Worm (Caenorhabditis elegans) whole organism, L3 larva: Measurements from ENCODE around the gene glb-31.

Experiments
- R02D3.7 ChIP-seq: fragments of 150-350 bp; optimal IDR thresholded peaks from 2 replicates; lab custom pipeline; 2014; ENCODE audit warnings: missing biosample characterization, missing genetic modification characterization
- ZK546.5 ChIP-seq: sonication (generic microtip); optimal IDR thresholded peaks from 2 replicates; lab custom pipeline; 2017; ENCODE audit warnings: missing biosample characterization, missing genetic modification characterization
- aly-2 ChIP-seq: fragments of 150-350 bp; optimal IDR thresholded peaks from 2 replicates; lab custom pipeline; 2014; ENCODE audit warnings: missing biosample characterization, missing genetic modification characterization
- ama-1 ChIP-seq: fragments of 150-350 bp; optimal IDR thresholded peaks from 2 replicates; lab custom pipeline; 2018
- ceh-16 ChIP-seq: sonication (generic microtip); optimal IDR thresholded peaks from 2 replicates; lab custom pipeline; 2017; ENCODE audit warnings: missing biosample characterization, missing genetic modification characterization
- ceh-28 ChIP-seq: fragments of 150-350 bp; optimal IDR thresholded peaks from 2 replicates; lab custom pipeline; 2014; ENCODE audit warnings: missing biosample characterization, missing genetic modification reagents, missing genetic modification characterization
- ceh-82 ChIP-seq: fragments of 150-350 bp; optimal IDR thresholded peaks from 2 replicates; lab custom pipeline; 2014; ENCODE audit warnings: missing biosample characterization, missing genetic modification characterization
- ceh-9 ChIP-seq: sonication (generic microtip); optimal IDR thresholded peaks from 2 replicates; lab custom pipeline; 2018; ENCODE audit warnings: missing biosample characterization, missing genetic modification characterization
- daf-12 ChIP-seq: fragments of 150-350 bp; optimal IDR thresholded peaks from 2 replicates; lab custom pipeline; 2014; ENCODE audit warnings: missing biosample characterization, missing genetic modification reagents, missing genetic modification characterization
- egl-27 ChIP-seq: sonication (generic microtip); optimal IDR thresholded peaks from 4 replicates; lab custom pipeline; 2017; ENCODE audit warnings: missing biosample characterization, missing genetic modification reagents, missing genetic modification characterization
- egl-5 ChIP-seq: fragments of 150-350 bp; optimal IDR thresholded peaks from 2 replicates; lab custom pipeline; 2017; ENCODE audit warnings: missing biosample characterization, missing genetic modification reagents, missing genetic modification characterization, inconsistent platforms
- elt-1 ChIP-seq: fragments of 150-350 bp; optimal IDR thresholded peaks from 2 replicates; lab custom pipeline; 2014; ENCODE audit warnings: missing biosample characterization, missing genetic modification characterization
- elt-2 ChIP-seq: sonication (generic microtip); optimal IDR thresholded peaks from 2 replicates; lab custom pipeline; 2016; ENCODE audit warnings: missing genetic modification reagents, mild to moderate bottlenecking, missing genetic modification characterization, missing compliant biosample characterization
- elt-3 ChIP-seq, 3 experiments: fragments of 150-350 bp in 1 of 3; sonication (generic microtip) in 2 of 3; optimal IDR thresholded peaks; 2 replicates in 2 of 3; 4 replicates in 1 of 3; lab custom pipeline; 2014 to 2017; ENCODE audit warnings: missing biosample characterization in 3 of 3, missing genetic modification characterization in 3 of 3
- eor-1 ChIP-seq, 2 experiments: fragments of 150-350 bp; optimal IDR thresholded peaks; 2 replicates each; lab custom pipeline; 2014 to 2018; ENCODE audit warnings: missing biosample characterization in 2 of 2, missing genetic modification characterization in 2 of 2
- fkh-10 ChIP-seq: sonication (generic microtip); optimal IDR thresholded peaks from 2 replicates; lab custom pipeline; 2017; ENCODE audit warnings: missing biosample characterization, missing genetic modification reagents, missing genetic modification characterization
- fkh-2 ChIP-seq: fragments of 150-350 bp; optimal IDR thresholded peaks from 2 replicates; lab custom pipeline; 2014; ENCODE audit warnings: missing biosample characterization, missing genetic modification reagents, missing genetic modification characterization
- fos-1 ChIP-seq: fragments of 150-350 bp; optimal IDR thresholded peaks from 2 replicates; lab custom pipeline; 2014; ENCODE audit warnings: missing biosample characterization, missing genetic modification characterization
- hmg-11 ChIP-seq: sonication (generic microtip); optimal IDR thresholded peaks from 2 replicates; lab custom pipeline; 2016; ENCODE audit warnings: missing genetic modification characterization, missing compliant biosample characterization
- jun-1 ChIP-seq: fragments of 150-350 bp; optimal IDR thresholded peaks from 2 replicates; lab custom pipeline; 2014; ENCODE audit warnings: missing biosample characterization, missing genetic modification reagents, missing genetic modification characterization
- lin-15B ChIP-seq: fragments of 150-350 bp; optimal IDR thresholded peaks from 2 replicates; lab custom pipeline; 2014; ENCODE audit warnings: missing biosample characterization, missing genetic modification characterization
- lin-39 ChIP-seq: fragments of 150-350 bp; optimal IDR thresholded peaks from 2 replicates; lab custom pipeline; 2018; ENCODE audit warnings: missing biosample characterization, missing genetic modification reagents, missing genetic modification characterization
- lsy-12 ChIP-seq: sonication (generic microtip); optimal IDR thresholded peaks from 2 replicates; lab custom pipeline; 2016; ENCODE audit warnings: mild to moderate bottlenecking, missing genetic modification characterization, missing compliant biosample characterization
- mdl-1 ChIP-seq: fragments of 150-350 bp; optimal IDR thresholded peaks from 2 replicates; lab custom pipeline; 2014; ENCODE audit warnings: missing biosample characterization, missing genetic modification characterization
- mml-1 ChIP-seq: fragments of 150-350 bp; sonication (generic microtip); optimal IDR thresholded peaks from 3 replicates; lab custom pipeline; 2014; ENCODE audit warnings: missing biosample characterization, missing genetic modification characterization
- nfya-1 ChIP-seq: sonication (generic microtip); optimal IDR thresholded peaks from 2 replicates; lab custom pipeline; 2017; ENCODE audit warnings: missing genetic modification characterization, mild to moderate bottlenecking, missing compliant biosample characterization, antibody characterized with exemption, moderate library complexity; ENCODE audit not compliant: insufficient read depth
- nhr-11 ChIP-seq: fragments of 150-350 bp; optimal IDR thresholded peaks from 2 replicates; lab custom pipeline; 2014; ENCODE audit warnings: missing biosample characterization, missing genetic modification characterization
- nhr-12 ChIP-seq: fragments of 150-350 bp; optimal IDR thresholded peaks from 2 replicates; lab custom pipeline; 2014; ENCODE audit warnings: missing biosample characterization, missing genetic modification characterization
- nhr-23 ChIP-seq: fragments of 150-350 bp; optimal IDR thresholded peaks from 2 replicates; lab custom pipeline; 2014; ENCODE audit warnings: missing biosample characterization, missing genetic modification reagents, missing genetic modification characterization
- nhr-237 ChIP-seq: fragments of 150-350 bp; optimal IDR thresholded peaks from 2 replicates; lab custom pipeline; 2014; ENCODE audit warnings: missing biosample characterization, missing genetic modification characterization
- nhr-25 ChIP-seq: sonication (generic microtip); optimal IDR thresholded peaks from 2 replicates; lab custom pipeline; 2017; ENCODE audit warnings: missing biosample characterization, missing genetic modification characterization
- nhr-28 ChIP-seq: fragments of 150-350 bp; optimal IDR thresholded peaks from 2 replicates; lab custom pipeline; 2014; ENCODE audit warnings: missing biosample characterization, missing genetic modification characterization
- nhr-43 ChIP-seq: sonication (generic microtip); optimal IDR thresholded peaks from 2 replicates; lab custom pipeline; 2016; ENCODE audit warnings: mild to moderate bottlenecking, missing genetic modification characterization, missing compliant biosample characterization; ENCODE audit not compliant: poor library complexity, severe bottlenecking
- nhr-67 ChIP-seq: fragments of 150-350 bp; optimal IDR thresholded peaks from 2 replicates; lab custom pipeline; 2014; ENCODE audit warnings: missing biosample characterization, missing genetic modification characterization
- nhr-76 ChIP-seq: fragments of 150-350 bp; sonication (generic microtip); optimal IDR thresholded peaks from 5 replicates; lab custom pipeline; 2014; ENCODE audit warnings: missing biosample characterization, missing genetic modification characterization
- nhr-77 ChIP-seq: fragments of 150-350 bp; optimal IDR thresholded peaks from 2 replicates; lab custom pipeline; 2014; ENCODE audit warnings: missing biosample characterization, missing genetic modification characterization
- pha-4 ChIP-seq: fragments of 150-350 bp; optimal IDR thresholded peaks from 2 replicates; lab custom pipeline; 2014; ENCODE audit warnings: missing biosample characterization, missing genetic modification reagents, missing genetic modification characterization
- pqm-1 ChIP-seq: fragments of 150-350 bp; optimal IDR thresholded peaks from 2 replicates; lab custom pipeline; 2017; ENCODE audit warnings: missing biosample characterization, missing genetic modification characterization, inconsistent platforms
- sea-2 ChIP-seq: fragments of 150-350 bp; sonication (generic microtip); optimal IDR thresholded peaks from 4 replicates; lab custom pipeline; 2014; ENCODE audit warnings: missing biosample characterization, missing genetic modification reagents, missing genetic modification characterization
- skn-1 ChIP-seq: fragments of 150-350 bp; optimal IDR thresholded peaks from 2 replicates; lab custom pipeline; 2014; ENCODE audit warnings: missing biosample characterization, missing genetic modification characterization
- snpc-4 ChIP-seq: fragments of 150-350 bp; optimal IDR thresholded peaks from 2 replicates; lab custom pipeline; 2014; ENCODE audit warnings: missing biosample characterization, missing genetic modification characterization
- tbx-2 ChIP-seq: sonication (generic microtip); optimal IDR thresholded peaks from 2 replicates; lab custom pipeline; 2016; ENCODE audit warnings: mild to moderate bottlenecking, missing genetic modification characterization, missing compliant biosample characterization
- unc-39 ChIP-seq: sonication (generic microtip); optimal IDR thresholded peaks from 4 replicates; lab custom pipeline; 2017; ENCODE audit warnings: missing biosample characterization, missing genetic modification characterization
- unc-62 ChIP-seq: fragments of 150-350 bp; sonication (generic microtip); optimal IDR thresholded peaks from 4 replicates; lab custom pipeline; 2014; ENCODE audit warnings: missing biosample characterization, missing genetic modification reagents, missing genetic modification characterization
- zag-1 ChIP-seq: fragments of 150-350 bp; optimal IDR thresholded peaks from 2 replicates; lab custom pipeline; 2014; ENCODE audit warnings: missing biosample characterization, missing genetic modification characterization
- ztf-11 ChIP-seq: fragments of 150-350 bp; optimal IDR thresholded peaks from 2 replicates; lab custom pipeline; 2014; ENCODE audit warnings: missing biosample characterization, missing genetic modification characterization
- ztf-4 ChIP-seq: fragments of 150-350 bp; optimal IDR thresholded peaks from 2 replicates; lab custom pipeline; 2014; ENCODE audit warnings: missing biosample characterization, missing genetic modification characterization

The glb-31 gene

ce11 chrII:1320987-1321807 is 19.7 kb upstream of the glb-31 start, which contains the start of gene vig-1:
Gene vig-1, plus strand, starts transcription at chrII:1321037.
- no peak for TF ChIP-seq jun-1 (tag; lab: Kevin White, UChicago)
- TF ChIP-seq unc-39 (tag; lab: Kevin White, UChicago) = no peak
- no peak for TF ChIP-seq fos-1 (tag; lab: Kevin White, UChicago)
- TF ChIP-seq ztf-11 (tag; lab: Kevin White, UChicago) = no peak
- TF ChIP-seq lsy-12 = no peak
- no peak for TF ChIP-seq elt-2 (tag; lab: Kevin White, UChicago)
- TF ChIP-seq mml-1 (tag; lab: Kevin White, UChicago) = no peak
- TF ChIP-seq nhr-25 (tag; lab: Kevin White, UChicago) = no peak
- TF ChIP-seq eor-1 (tag; optimal IDR thresholded peaks at IDR 0.05; lab: Kevin White, UChicago) = no peak
- TF ChIP-seq egl-27 (tag; lab: Kevin White, UChicago) = no peak
- no peak for TF ChIP-seq aly-2
- no peak for TF ChIP-seq elt-1 (tag; lab: Kevin White, UChicago)
- TF ChIP-seq zag-1 = no peak

ce11 chrII:1320412-1320811 is 19.0 kb upstream of the glb-31 start:
- no peak for TF ChIP-seq unc-39 (tag; lab: Kevin White, UChicago)
- TF ChIP-seq fos-1 (tag; lab: Kevin White, UChicago) = peak; percentile 85
- peak; percentile 95 for TF ChIP-seq lin-39 (tag; lab: Kevin White, UChicago)
- no peak for TF ChIP-seq ceh-9 (tag; lab: Kevin White, UChicago)
- TF ChIP-seq eor-1 (tag; optimal IDR thresholded peaks at IDR 0.05; lab: Kevin White, UChicago) = no peak
- no peak for TF ChIP-seq sea-2 (GFP tag; lab: Kevin White, UChicago)
- peak; percentile 97 for TF ChIP-seq lin-15B (tag; lab: Kevin White, UChicago)
- TF ChIP-seq ceh-16 (tag; lab: Kevin White, UChicago) = peak; percentile 15
- no peak for TF ChIP-seq nhr-12
- TF ChIP-seq egl-27 (tag; lab: Kevin White, UChicago) = peak; percentile 66
- peak; percentile 81 for TF ChIP-seq tbx-2 (tag; lab: Kevin White, UChicago)
- TF ChIP-seq pqm-1 (tag; lab: Kevin White, UChicago) = peak; percentile 50
- no peak for TF ChIP-seq zag-1
- TF ChIP-seq elt-3 (tag; optimal IDR thresholded peaks at IDR 0.05; lab: Kevin White, UChicago) = peak in 2 of 3 experiments; percentile 32 to 93
- peak; percentile 98 for TF ChIP-seq ZK546.5 (tag; lab: Kevin White, UChicago)
- TF ChIP-seq mdl-1 (tag; lab: Kevin White, UChicago) = no peak
- peak; percentile 23 for TF ChIP-seq ztf-4
- peak; percentile 83 for TF ChIP-seq snpc-4 (tag; lab: Kevin White, UChicago)
- peak; percentile 77 for TF ChIP-seq fkh-10
- peak; percentile 85 for TF ChIP-seq ceh-28 (tag; lab: Kevin White, UChicago)
- peak; percentile 99 for TF ChIP-seq nhr-25 (tag; lab: Kevin White, UChicago)
- TF ChIP-seq ztf-11 (tag; lab: Kevin White, UChicago) = no peak
- TF ChIP-seq nhr-67 (tag; lab: Kevin White, UChicago) = no peak
- TF ChIP-seq ama-1 (lab: Kevin White, UChicago) = peak; percentile 85
- TF ChIP-seq nhr-43 (tag; lab: Kevin White, UChicago) = peak; percentile 94
- TF ChIP-seq skn-1 (tag; lab: Kevin White, UChicago) = peak; percentile 84
- no peak for TF ChIP-seq nhr-237 (tag; lab: Kevin White, UChicago)
- peak; percentile 78 for TF ChIP-seq unc-62 (GFP tag; lab: Kevin White, UChicago)
- peak; percentile 83 for TF ChIP-seq ceh-82 (tag; lab: Kevin White, UChicago)
- peak; percentile 98 for TF ChIP-seq pha-4 (tag; lab: Kevin White, UChicago)
- no peak for TF ChIP-seq mml-1 (tag; lab: Kevin White, UChicago)
- TF ChIP-seq aly-2 = peak; percentile 80
- TF ChIP-seq nhr-28 (tag; lab: Kevin White, UChicago) = peak; percentile 13
- peak; percentile 91 for TF ChIP-seq elt-1 (tag; lab: Kevin White, UChicago)
- peak; percentile 61 for TF ChIP-seq hmg-11 (tag; lab: Kevin White, UChicago)
- no peak for TF ChIP-seq daf-12 (tag; lab: Kevin White, UChicago)
- TF ChIP-seq nhr-23 (tag; lab: Kevin White, UChicago) = peak; percentile 99
- TF ChIP-seq nhr-77 (tag; lab: Kevin White, UChicago) = peak; percentile 75
- TF ChIP-seq jun-1 (tag; lab: Kevin White, UChicago) = peak; percentile 93
- peak; percentile 91 for TF ChIP-seq elt-2 (tag; lab: Kevin White, UChicago)
- peak; percentile 79 for TF ChIP-seq nhr-11 (tag; lab: Kevin White, UChicago)
- no peak for TF ChIP-seq fkh-2 (tag; lab: Kevin White, UChicago)
- TF ChIP-seq egl-5 = peak; percentile 86
- TF ChIP-seq nfya-1 (tag; lab: Kevin White, UChicago) = peak; percentile 96
- no peak for TF ChIP-seq nhr-76 (tag; lab: Kevin White, UChicago)
- TF ChIP-seq lsy-12 = peak; percentile 100
- TF ChIP-seq R02D3.7 (tag; lab: Kevin White, UChicago) = peak; percentile 89
